Worm (Caenorhabditis elegans): ENCODE measurements around the gene arrd-14.
A peak's percentile ranks its signal among the peaks of the same experiment; 100 is the strongest.

Gene arrd-14

DNA sequence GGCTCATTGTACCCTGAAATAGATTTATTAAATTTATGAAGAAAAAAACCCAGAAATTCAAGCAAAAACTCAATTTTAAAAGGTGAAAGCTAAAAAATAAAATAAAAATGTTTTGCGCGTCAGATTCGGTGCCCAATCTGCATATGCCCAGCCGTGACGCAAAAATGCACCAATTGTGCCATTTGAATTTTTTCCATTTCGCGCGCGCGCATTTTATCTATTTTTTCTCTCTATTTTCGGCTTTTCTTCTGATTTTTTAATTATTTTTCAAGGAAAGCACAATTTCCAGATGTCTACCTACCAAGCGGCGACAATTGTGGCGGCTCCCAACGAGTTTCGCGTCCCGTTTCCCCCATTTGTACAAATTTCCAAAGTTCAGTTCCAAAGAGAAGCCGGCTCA is 26.3 kb upstream of the arrd-14 start, which contains the start of the genes Y54G9A.7 and bub-3:
Gene Y54G9A.7, minus strand, starts transcription at position 7 of the 400 bp plus-strand sequence.
Gene bub-3, plus strand, starts transcription at position 270 of the 400 bp plus-strand sequence.
- TF ChIP-seq nfya-1 (tag; optimal IDR thresholded peaks at IDR 0.05) (no peak), unc-42 (tag; optimal IDR thresholded peaks at IDR 0.05) (peak; percentile 23)

DNA sequence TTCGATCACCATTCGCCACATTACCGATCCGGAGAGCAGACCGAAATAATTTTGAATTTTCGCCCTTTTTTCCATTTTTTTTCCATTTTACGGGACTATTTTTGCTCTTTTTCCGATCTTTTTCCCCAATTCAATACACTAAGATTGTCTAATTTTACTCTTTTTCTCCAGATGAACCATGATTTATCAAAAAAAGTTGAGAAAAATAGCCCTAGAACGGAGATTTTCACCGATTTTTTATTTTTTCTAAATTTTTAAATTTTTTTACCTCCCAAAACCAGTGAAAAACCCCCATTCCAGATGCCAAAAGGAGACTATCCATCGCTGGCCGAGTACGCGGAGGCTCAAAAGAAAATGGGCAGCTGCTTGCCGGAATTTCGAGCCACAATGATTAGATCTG is 22.7 kb upstream of the arrd-14 start, which contains the start of gene Y54G9A.9:
Gene Y54G9A.9, plus strand, starts transcription at position 301 of the 400 bp plus-strand sequence.
- TF ChIP-seq sdc-2 (tag; optimal IDR thresholded peaks at IDR 0.05) = no peak
- no peak for TF ChIP-seq ceh-14 (tag; optimal IDR thresholded peaks at IDR 0.05)
- TF ChIP-seq pros-1 (tag; optimal IDR thresholded peaks at IDR 0.05) = no peak
- no peak for TF ChIP-seq ceh-24 (tag; optimal IDR thresholded peaks at IDR 0.05)
- no peak for TF ChIP-seq C38D4.7 (GFP tag; optimal IDR thresholded peaks at IDR 0.05)

DNA sequence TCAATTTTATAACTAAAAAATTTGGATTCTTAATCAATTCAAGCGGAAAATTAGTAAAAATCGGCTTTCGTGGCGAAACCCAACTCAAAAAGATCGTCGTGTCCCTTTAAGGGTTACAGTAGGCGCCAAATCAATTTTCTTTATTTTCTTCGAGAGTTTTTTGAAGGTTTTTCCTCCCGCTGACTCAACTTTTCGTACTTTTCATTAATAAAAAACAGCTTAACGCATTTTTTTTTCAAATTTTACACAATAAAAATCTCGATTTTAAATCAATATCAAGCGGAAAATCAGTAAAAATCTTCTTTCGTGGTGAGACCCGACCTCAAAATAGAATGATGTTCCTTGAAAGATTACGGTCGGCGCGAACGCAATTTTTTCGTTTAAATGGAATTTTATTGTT is 20.0 kb upstream of the arrd-14 start:
- TF ChIP-seq sox-4 (tag; optimal IDR thresholded peaks at IDR 0.05) (no peak), elt-2 (tag; optimal IDR thresholded peaks at IDR 0.05) (no peak), dve-1 (tag; optimal IDR thresholded peaks at IDR 0.05) (no peak), pax-1 (tag; optimal IDR thresholded peaks at IDR 0.05) (no peak), nhr-11 (tag; optimal IDR thresholded peaks at IDR 0.05) (no peak), pag-3 (tag; optimal IDR thresholded peaks at IDR 0.05; ENCODE audit: borderline replicate concordance) (no peak), eyg-1 (tag; optimal IDR thresholded peaks at IDR 0.05) (no peak), ceh-45 (GFP tag; IDR thresholded peaks at IDR 0.05) (no peak), C38D4.7 (GFP tag; optimal IDR thresholded peaks at IDR 0.05) (no peak), unc-3 (GFP tag; conservative IDR thresholded peaks at IDR 0.05) (no peak), unc-3 (tag; optimal IDR thresholded peaks at IDR 0.05) (no peak), sdc-2 (tag; optimal IDR thresholded peaks at IDR 0.05) (no peak), ceh-48 (tag; optimal IDR thresholded peaks at IDR 0.05) (no peak), fkh-6 (tag; optimal IDR thresholded peaks at IDR 0.05) (no peak), zip-5 (tag; optimal IDR thresholded peaks at IDR 0.05) (no peak), unc-42 (tag; optimal IDR thresholded peaks at IDR 0.05) (no peak), ama-1 (optimal IDR thresholded peaks at IDR 0.05) (no peak), hlh-13 (GFP tag; optimal IDR thresholded peaks at IDR 0.05) (no peak), hlh-6 (tag; optimal IDR thresholded peaks at IDR 0.05) (no peak), hlh-30 (tag; optimal IDR thresholded peaks at IDR 0.05; ENCODE audit: insufficient read depth) (no peak)

DNA sequence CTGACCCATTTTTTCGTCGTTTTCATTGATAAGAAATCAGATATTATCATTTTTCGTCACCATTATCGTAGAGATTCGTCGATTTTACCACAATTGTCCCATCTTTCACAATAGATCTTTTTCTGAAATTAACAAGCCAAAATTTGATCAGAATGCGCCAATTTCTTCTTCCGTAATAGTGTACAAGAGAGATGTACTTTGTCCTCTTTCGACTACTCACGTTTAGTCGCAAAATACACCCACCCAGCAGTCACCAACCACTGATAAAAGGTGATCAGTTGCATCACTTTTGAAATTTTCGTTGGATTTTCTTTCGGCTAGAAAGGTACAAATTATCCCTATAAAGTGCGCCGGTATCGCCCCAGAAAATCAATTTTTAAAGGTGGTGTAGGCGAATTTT is 19.5 kb upstream of the arrd-14 start:
- TF ChIP-seq K02D7.2 (tag; optimal IDR thresholded peaks at IDR 0.05) (no peak), ets-4 (tag; optimal IDR thresholded peaks at IDR 0.05) (no peak), elt-4 (tag; optimal IDR thresholded peaks at IDR 0.05) (no peak), hlh-8 (tag; optimal IDR thresholded peaks at IDR 0.05) (no peak), ceh-6 (GFP tag; optimal IDR thresholded peaks at IDR 0.05) (no peak), ceh-31 (tag; optimal IDR thresholded peaks at IDR 0.05) (no peak), pat-9 (tag; optimal IDR thresholded peaks at IDR 0.05) (no peak), C08G9.2 (tag; optimal IDR thresholded peaks at IDR 0.05) (no peak), F13H6.1 (tag; optimal IDR thresholded peaks at IDR 0.05) (no peak), ceh-45 (GFP tag; IDR thresholded peaks at IDR 0.05) (no peak), nhr-232 (tag; optimal IDR thresholded peaks at IDR 0.05) (no peak), lin-11 (tag; optimal IDR thresholded peaks at IDR 0.05) (no peak), unc-3 (GFP tag; conservative IDR thresholded peaks at IDR 0.05) (no peak), unc-3 (tag; optimal IDR thresholded peaks at IDR 0.05) (no peak), dmd-4 (tag; optimal IDR thresholded peaks at IDR 0.05; ENCODE audit: borderline replicate concordance) (no peak), ztf-16 (tag; optimal IDR thresholded peaks at IDR 0.05) (no peak), C38D4.7 (GFP tag; optimal IDR thresholded peaks at IDR 0.05) (no peak), hlh-15 (tag; optimal IDR thresholded peaks at IDR 0.05) (no peak), pha-4 (tag; optimal IDR thresholded peaks at IDR 0.05) (no peak)
